Worm (Caenorhabditis elegans) whole organism, early embryonic: ENCODE measurements around the gene F35G2.5.

Source experiments
- F13C5.2 ChIP-seq: sonication (generic microtip); optimal IDR thresholded peaks from 2 replicates; lab custom pipeline; 2017; ENCODE audit warnings: mild to moderate bottlenecking, missing genetic modification characterization, inconsistent platforms, missing compliant biosample characterization
- ama-1 ChIP-seq: fragments of 150-350 bp; optimal IDR thresholded peaks from 2 replicates; lab custom pipeline; 2014
- ceh-36 ChIP-seq: sonication (generic microtip); optimal IDR thresholded peaks from 2 replicates; lab custom pipeline; 2016; ENCODE audit warnings: missing genetic modification characterization, inconsistent platforms, missing compliant biosample characterization
- hmg-4 ChIP-seq: fragments of 200-800 bp; sonication (Bioruptor generic); optimal IDR thresholded peaks from 2 replicates; lab custom pipeline; 2018; ENCODE audit warnings: mild to moderate bottlenecking, missing genetic modification characterization, missing compliant biosample characterization
- hnd-1 ChIP-seq: sonication (generic microtip); optimal IDR thresholded peaks from 2 replicates; lab custom pipeline; 2016; ENCODE audit warnings: missing genetic modification characterization, missing compliant biosample characterization
- tra-4 ChIP-seq: sonication (generic microtip); optimal IDR thresholded peaks from 2 replicates; lab custom pipeline; 2017; ENCODE audit warnings: missing genetic modification characterization, missing compliant biosample characterization

DNA sequence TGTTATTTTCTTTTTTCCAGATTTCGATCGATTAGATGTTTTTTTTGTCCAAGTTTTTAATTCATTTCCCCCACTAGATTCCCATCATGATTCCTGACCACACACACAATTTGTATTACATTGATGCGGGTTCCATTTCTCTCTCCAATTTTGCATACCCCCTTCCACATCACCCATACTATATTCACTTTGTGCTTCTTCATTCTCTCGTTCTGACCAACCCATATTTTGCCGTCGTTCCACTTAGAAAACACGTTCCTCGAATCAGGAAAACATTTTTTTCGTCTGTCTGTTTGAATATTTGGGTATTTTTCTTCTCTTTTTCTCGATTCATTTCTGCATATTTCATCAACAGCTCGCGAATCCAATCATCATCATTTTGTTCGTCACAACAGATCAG lies 12.0 kb upstream of the F35G2.5 start:
- no peak for TF ChIP-seq ama-1 (lab: Kevin White, UChicago)
- TF ChIP-seq hnd-1 (tag; lab: Kevin White, UChicago): no peak
- TF ChIP-seq ceh-36 (tag; lab: Kevin White, UChicago): no peak
- no peak for TF ChIP-seq tra-4 (tag; lab: Kevin White, UChicago)
- TF ChIP-seq F13C5.2 (tag; lab: Kevin White, UChicago): no peak
- TF ChIP-seq hmg-4: no peak
